Fruit fly (Drosophila melanogaster): Measurements from ENCODE around the gene Uba4.

Uba4 gene

DNA sequence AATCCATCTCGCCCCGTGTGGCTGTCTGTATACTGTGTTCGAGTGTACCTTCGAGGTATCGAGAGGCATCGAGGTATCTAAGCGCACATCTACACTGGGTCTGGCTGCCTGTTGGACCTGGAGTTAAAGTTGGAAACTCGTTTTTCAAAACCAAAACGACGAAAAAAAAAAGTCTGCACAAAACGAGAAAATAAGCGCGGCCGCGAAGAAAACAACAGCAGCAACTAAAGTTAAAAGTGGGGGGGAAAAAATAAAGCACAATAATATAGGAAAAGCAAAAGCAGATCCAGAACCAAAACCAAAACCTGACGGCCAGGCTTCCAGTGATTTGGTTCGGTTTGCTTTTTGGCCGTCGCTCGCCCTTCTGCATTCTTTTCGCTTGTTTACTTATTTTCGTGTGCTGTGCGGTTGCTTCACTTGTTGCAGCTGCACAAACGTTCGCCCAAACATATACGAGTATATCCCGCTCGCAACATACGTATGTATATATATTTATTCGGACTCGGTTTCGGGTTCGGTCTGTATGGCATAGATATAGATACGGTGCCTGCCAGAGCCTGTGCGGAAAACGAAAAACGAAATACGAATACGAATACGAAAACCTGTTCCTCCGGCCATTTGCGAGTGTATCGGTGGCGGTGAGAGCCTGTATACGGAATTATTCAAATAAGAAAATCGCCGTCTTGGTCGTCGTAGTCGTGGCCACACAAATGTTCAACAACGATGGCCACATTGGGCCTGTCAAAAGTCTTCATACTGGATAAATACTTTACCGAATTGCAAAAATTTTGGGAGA lies 38.1 kb upstream of the Uba4 start (continued):
- peak; percentile 34 for TF ChIP-seq Met (GFP tag; optimal IDR thresholded peaks at IDR 0.05)
- peak; percentile 98 for TF ChIP-seq CG9139 (GFP tag; optimal IDR thresholded peaks at IDR 0.05)
- peak; percentile 21 for TF ChIP-seq Hr4 (GFP tag; optimal IDR thresholded peaks at IDR 0.05)
- TF ChIP-seq CG7368 (GFP tag; optimal IDR thresholded peaks at IDR 0.05): peak; percentile 44
- peak; percentile 69 for TF ChIP-seq vri (GFP tag; optimal IDR thresholded peaks at IDR 0.05)
- peak; percentile 28 for TF ChIP-seq esn (GFP tag; optimal IDR thresholded peaks at IDR 0.05)
- TF ChIP-seq CG11294 (GFP tag; IDR thresholded peaks at IDR 0.05): no peak
- TF ChIP-seq dsx (GFP tag; optimal IDR thresholded peaks at IDR 0.05; ENCODE audit: poor library complexity, severe bottlenecking): peak; percentile 65
- TF ChIP-seq CG3032 (tag; optimal IDR thresholded peaks at IDR 0.05): peak; percentile 77
- TF ChIP-seq OdsH (GFP tag; optimal IDR thresholded peaks at IDR 0.05): peak; percentile 38
- TF ChIP-seq Sox102F (GFP tag; optimal IDR thresholded peaks at IDR 0.05): peak; percentile 72
- peak; percentile 74 for TF ChIP-seq Eip75B (GFP tag; optimal IDR thresholded peaks at IDR 0.05)
- peak; percentile 70 for TF ChIP-seq fd59A (GFP tag; optimal IDR thresholded peaks at IDR 0.05)
- peak; percentile 96 for TF ChIP-seq spab (GFP tag; optimal IDR thresholded peaks at IDR 0.05)
- TF ChIP-seq lz (GFP tag; optimal IDR thresholded peaks at IDR 0.05): no peak
- peak; percentile 91 for TF ChIP-seq CG16779 (tag; optimal IDR thresholded peaks at IDR 0.05)
- peak; percentile 87 for TF ChIP-seq CG6276 (GFP tag; optimal IDR thresholded peaks at IDR 0.05)
- no peak for TF ChIP-seq CG11762 (GFP tag; optimal IDR thresholded peaks at IDR 0.05; ENCODE audit: insufficient read depth)
- peak; percentile 93 for TF ChIP-seq CG6163 (GFP tag; IDR thresholded peaks at IDR 0.05)
- peak; percentile 54 for TF ChIP-seq CG34406 (GFP tag; optimal IDR thresholded peaks at IDR 0.05)
- no peak for TF ChIP-seq cyc (GFP tag; optimal IDR thresholded peaks at IDR 0.05)
- no peak for TF ChIP-seq CG31627 (GFP tag; optimal IDR thresholded peaks at IDR 0.05)
- TF ChIP-seq CG11902 (GFP tag; optimal IDR thresholded peaks at IDR 0.05): no peak
- TF ChIP-seq Lpt (GFP tag; optimal IDR thresholded peaks at IDR 0.05): peak; percentile 82
- TF ChIP-seq CG10669 (GFP tag; optimal IDR thresholded peaks at IDR 0.05): peak; percentile 86
- peak; percentile 22 for TF ChIP-seq Eip93F (GFP tag; optimal IDR thresholded peaks at IDR 0.05)
- TF ChIP-seq CG6808 (GFP tag; optimal IDR thresholded peaks at IDR 0.05): peak; percentile 98
- TF ChIP-seq Sox14 (GFP tag; optimal IDR thresholded peaks at IDR 0.05): peak; percentile 22
- peak; percentile 88 for TF ChIP-seq CG1621 (tag; optimal IDR thresholded peaks at IDR 0.05)
- TF ChIP-seq CG8319 (GFP tag; optimal IDR thresholded peaks at IDR 0.05): peak; percentile 36
- peak; percentile 48 for TF ChIP-seq Blimp-1 (GFP tag; optimal IDR thresholded peaks at IDR 0.05)
- TF ChIP-seq eg (GFP tag; IDR thresholded peaks at IDR 0.05): peak; percentile 89
- TF ChIP-seq achi (GFP tag; optimal IDR thresholded peaks at IDR 0.05): peak; percentile 65
- TF ChIP-seq Hr38 (GFP tag; optimal IDR thresholded peaks at IDR 0.05): no peak
- TF ChIP-seq CG10631 (GFP tag; optimal IDR thresholded peaks at IDR 0.05): peak; percentile 23
- peak; percentile 38 for TF ChIP-seq fd85E (GFP tag; optimal IDR thresholded peaks at IDR 0.05)

DNA sequence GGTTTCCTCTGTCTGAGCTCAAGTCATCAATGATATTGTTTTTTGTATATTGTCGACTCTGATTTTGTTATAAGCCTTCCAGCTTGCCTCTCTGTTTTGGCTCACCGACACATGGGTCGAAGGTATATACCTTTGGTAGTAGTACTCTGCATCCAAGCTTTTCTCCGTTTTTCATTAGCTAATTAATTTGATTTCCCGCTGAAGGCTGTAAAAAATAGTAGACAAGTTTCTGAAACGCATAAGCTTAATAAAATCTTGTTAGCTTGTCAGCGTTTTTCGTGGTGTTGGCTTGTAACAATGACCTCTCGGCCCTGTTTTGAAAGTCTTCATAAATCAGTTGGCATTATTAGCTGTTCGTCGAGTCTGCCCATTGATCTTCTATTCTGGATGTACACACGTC lies 36.4 kb upstream of the Uba4 start:
- no peak for TF ChIP-seq CG6163 (GFP tag; IDR thresholded peaks at IDR 0.05)
- TF ChIP-seq CG3919 (GFP tag; optimal IDR thresholded peaks at IDR 0.05): no peak
- no peak for TF ChIP-seq CG6792 (GFP tag; optimal IDR thresholded peaks at IDR 0.05)
- no peak for TF ChIP-seq Sox102F (GFP tag; optimal IDR thresholded peaks at IDR 0.05)
- TF ChIP-seq CG31627 (GFP tag; optimal IDR thresholded peaks at IDR 0.05): no peak
- TF ChIP-seq Hr39 (GFP tag; optimal IDR thresholded peaks at IDR 0.05): no peak
- TF ChIP-seq Hr4 (GFP tag; optimal IDR thresholded peaks at IDR 0.05): no peak
- no peak for TF ChIP-seq CG16779 (tag; optimal IDR thresholded peaks at IDR 0.05)
- no peak for TF ChIP-seq Smox (GFP tag; optimal IDR thresholded peaks at IDR 0.05)
- TF ChIP-seq svp (GFP tag): no peak
- no peak for TF ChIP-seq Eip93F (GFP tag; optimal IDR thresholded peaks at IDR 0.05)
- TF ChIP-seq CG8119 (GFP tag; IDR thresholded peaks at IDR 0.05): no peak
